Fruit fly (Drosophila melanogaster) S2 (cell line): ENCODE measurements around the gene eIF4H1.

Experiments
- CG8478 ChIP-seq: fragments of >200 bp; optimal IDR thresholded peaks from 2 replicates; lab custom pipeline; 2018
- CTCF ChIP-seq, 2 experiments: fragments of >200 bp; optimal IDR thresholded peaks; 2 replicates each; lab custom pipeline; 2018

The eIF4H1 gene

DNA sequence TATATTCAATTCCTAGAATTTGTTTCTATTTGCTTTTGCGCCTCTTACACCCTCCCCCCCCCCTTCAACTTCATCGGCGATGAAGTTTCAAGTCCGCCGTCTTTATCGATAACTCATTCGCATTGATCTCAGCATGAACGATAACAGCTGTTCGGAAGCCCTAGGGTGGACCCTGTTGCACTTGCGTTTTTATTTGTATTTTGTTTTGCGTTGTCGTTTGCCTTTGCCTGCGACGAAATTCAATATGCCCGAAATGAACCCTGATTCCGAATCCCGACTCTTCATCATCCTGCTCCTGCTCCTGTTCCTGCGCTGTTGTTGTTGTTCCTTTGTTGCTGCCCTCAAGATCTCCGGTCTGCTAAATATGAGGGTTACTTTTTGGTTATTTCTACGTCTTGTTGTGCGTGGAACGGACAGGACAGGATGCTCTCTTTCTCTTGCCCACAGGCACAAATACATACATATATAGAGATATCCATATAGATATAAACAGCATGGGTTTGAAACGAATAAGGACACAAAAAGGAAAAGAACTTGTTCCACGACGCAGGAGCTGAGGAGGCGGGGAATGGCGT is 21.9 kb upstream of the eIF4H1 start:
- TF ChIP-seq CTCF (optimal IDR thresholded peaks at IDR 0.05; lab: Kevin White, UChicago): no peak
- no peak for TF ChIP-seq CG8478 (lab: Kevin White, UChicago)

DNA sequence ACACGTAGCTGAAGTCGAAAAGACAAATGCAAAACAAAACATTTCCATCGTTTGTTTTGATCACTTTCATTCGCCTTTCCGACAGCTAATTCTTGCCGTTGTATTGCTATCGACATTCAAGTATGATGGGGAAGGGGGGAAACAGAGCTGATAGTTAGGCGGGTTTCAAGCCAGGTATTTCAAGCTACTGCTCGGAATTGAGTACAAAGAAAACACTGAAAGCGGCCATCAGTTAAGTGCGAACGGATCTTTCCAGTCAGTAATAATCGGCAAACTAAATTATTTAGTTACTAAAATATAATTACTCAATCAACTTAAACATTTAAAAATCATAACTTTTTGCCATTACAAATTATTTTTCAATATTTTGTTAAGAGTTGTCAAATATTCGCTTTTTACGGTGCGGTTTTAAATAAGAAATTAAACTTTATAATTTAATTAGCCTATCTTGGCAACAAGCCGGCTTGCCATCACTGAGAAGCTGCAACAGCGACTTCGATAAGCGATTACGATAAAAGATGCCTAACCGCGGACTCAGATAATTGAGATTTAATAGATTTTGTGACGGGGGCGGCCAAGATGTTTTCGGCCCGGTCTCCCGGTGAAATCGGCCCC is 20.6 kb upstream of the eIF4H1 start:
- TF ChIP-seq CTCF (optimal IDR thresholded peaks at IDR 0.05; lab: Kevin White, UChicago) (no peak), CG8478 (lab: Kevin White, UChicago) (no peak)

DNA sequence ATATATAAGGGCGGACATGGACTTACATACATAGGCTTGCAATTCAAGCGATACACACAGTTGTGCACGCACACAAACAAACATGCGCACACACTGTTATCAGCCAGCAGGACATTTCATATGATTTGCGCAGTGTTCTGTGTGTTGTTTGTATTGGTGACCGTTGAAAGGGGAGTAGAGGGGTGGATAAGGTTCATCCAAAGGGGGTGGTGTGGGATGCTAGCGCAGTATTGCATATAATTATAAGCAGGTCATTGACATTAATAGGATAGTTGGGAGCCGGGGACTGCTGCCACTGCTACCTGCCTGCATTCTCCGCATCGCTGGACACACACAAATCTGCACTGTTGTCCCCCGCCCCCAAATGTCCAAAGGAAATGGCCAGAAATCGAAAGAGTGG is 20.0 kb upstream of the eIF4H1 start:
- TF ChIP-seq CTCF (optimal IDR thresholded peaks at IDR 0.05; lab: Kevin White, UChicago): no peak
- no peak for TF ChIP-seq CG8478 (lab: Kevin White, UChicago)

DNA sequence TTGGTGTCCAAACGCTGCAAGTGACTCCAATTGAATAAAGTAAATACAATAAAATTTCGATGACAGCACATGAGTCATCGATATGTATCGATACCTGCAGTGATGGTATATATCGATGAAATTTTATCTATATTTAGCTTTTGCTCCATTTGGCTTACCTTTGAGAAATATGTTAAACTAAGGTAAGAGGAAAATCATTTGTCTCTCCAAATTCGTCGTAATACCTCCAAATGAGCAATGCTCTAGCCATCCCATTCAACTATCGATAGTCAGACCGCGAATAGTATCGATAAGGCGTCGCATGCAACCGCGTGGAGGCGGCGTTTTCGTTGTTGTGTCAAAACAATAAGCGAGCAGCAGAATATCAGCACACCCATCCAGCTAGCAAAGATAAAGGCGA is 7.2 kb upstream of the eIF4H1 start, which contains the start of the genes Cdc50 and rngo:
TSS of gene Cdc50 (minus strand) at position 52 of the 400 bp plus-strand sequence.
TSS of gene rngo (plus strand) at position 189 of the 400 bp plus-strand sequence.
- TF ChIP-seq CG8478 (lab: Kevin White, UChicago) (no peak), CTCF (optimal IDR thresholded peaks at IDR 0.05; lab: Kevin White, UChicago) (no peak)

DNA sequence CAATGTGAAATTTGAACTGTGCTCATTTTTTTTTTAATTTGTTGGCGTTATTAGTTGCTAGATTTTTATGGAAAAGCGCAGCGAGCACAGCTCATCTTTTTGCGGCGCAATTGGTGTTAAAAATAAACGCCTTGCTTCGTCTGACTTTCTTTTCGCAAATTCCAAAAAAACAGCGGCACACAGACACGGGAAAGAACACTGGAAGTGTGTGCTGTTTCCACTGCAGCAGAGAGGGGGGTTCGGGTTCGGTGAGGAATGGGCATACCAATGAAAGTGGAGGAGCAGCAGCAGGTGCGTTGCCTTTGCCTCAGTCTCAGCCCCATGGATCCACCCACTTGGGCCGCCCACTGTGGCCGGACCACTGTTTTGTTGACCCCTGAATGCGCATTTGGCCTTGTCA is 6.1 kb upstream of the eIF4H1 start:
- TF ChIP-seq CTCF (optimal IDR thresholded peaks at IDR 0.05; lab: Kevin White, UChicago) (no peak), CG8478 (lab: Kevin White, UChicago) (no peak)

DNA sequence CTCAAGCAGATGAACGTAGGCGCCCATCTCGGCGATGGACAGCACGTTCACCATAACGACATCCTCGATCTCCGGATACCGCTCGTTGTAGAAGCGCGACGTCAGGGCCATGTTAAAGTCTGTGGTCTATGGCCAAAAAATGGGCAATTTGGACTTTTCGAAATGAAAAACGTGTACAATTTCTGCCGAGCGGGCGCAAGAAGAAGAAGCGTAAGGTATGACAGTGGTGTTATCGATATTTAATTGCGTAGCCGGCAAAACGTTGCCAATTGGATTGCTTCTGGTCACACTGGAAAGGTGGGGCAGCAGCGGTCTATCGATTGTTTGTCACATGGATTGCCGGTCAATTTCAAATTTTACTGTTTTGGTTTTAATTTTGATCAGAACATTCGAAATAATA is 1.7 kb upstream of the eIF4H1 start, which contains the start of gene eIF2alpha:
TSS of gene eIF2alpha (minus strand) at position 225 of the 400 bp plus-strand sequence.
- TF ChIP-seq CG8478 (lab: Kevin White, UChicago) (no peak), CTCF (optimal IDR thresholded peaks at IDR 0.05; lab: Kevin White, UChicago) (peak; percentile 10 to 13)

DNA sequence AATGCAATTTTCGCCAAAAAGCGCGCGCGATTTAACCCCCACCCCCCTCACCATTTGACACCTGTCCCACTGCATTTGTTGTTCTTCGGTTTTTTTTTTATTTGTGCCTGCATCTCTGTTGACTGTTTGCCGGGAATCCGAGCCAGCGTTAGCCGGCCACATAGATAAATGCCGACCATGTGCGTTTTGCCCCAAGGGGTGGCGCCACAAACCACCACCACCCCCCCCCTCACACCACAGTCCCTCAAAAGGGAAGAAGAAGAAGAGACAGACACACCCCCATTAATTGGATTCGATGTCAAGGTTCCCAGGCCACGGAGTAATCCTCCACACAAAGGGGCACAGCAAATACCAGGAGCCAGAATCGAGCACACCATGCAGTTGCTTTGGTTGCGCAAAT is 851 bp downstream of the eIF4H1 start:
- TF ChIP-seq CG8478 (lab: Kevin White, UChicago): no peak
- no peak for TF ChIP-seq CTCF (optimal IDR thresholded peaks at IDR 0.05; lab: Kevin White, UChicago)

DNA sequence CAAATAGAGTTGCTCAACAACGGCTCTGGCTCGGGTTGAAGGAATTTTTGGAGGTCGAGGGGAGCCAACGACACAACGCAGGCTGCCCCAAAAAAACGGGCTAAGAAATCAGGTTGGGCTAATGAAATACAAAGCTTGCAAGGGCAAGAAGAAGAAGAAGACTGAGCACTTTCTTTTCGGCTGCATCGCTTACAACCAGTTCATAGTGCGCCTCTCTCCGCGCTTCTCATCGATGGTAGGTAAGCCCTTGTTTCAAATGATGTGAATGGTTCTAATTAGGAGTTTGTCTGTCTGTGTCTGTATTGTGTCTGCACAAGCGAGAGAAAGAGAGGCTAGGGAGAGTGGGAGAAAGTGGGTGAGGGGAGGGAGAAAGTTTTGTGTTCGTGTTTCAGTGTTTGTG is 8.1 kb downstream of the eIF4H1 start:
- TF ChIP-seq CG8478 (lab: Kevin White, UChicago) (no peak), CTCF (optimal IDR thresholded peaks at IDR 0.05; lab: Kevin White, UChicago) (no peak)

DNA sequence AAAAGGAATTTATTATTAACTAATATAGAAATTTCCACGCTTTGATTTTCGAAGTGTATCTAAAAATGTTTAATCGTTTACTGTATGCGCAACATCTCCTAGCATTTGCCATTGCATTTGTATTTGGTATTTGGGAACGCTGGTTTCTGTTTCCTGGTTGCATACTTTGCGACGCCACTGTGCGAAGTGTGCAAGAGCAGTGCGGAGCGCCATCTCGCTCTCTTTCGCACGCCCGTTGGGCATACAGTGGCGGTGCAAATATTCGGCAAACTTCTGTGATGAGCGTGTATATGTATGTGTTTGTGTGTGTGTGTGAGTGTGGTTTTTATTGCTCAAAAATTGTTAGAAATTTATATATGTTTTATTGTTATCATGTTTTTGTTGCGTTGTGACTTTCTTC is 10.1 kb downstream of the eIF4H1 start:
- TF ChIP-seq CG8478 (lab: Kevin White, UChicago): no peak
- TF ChIP-seq CTCF (optimal IDR thresholded peaks at IDR 0.05; lab: Kevin White, UChicago): no peak

DNA sequence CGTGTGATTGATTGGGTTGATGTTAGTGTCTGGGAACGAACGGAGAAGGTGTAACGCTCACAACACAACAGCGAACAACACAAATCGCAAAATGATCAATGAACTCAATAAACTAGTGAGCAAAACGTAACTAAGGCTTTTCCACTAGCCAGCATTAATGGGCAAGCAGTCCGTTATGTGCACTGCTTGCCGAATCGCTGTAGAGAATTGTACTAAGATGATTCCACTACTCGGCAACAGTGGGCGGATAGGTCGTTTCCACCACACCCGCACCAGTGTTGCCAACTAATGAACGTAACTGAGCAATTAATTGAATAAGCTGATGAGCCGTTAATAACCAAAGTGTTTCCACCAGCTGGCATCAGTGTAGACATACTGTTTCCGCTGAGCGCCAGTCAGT is 36.1 kb downstream of the eIF4H1 start:
- TF ChIP-seq CG8478 (lab: Kevin White, UChicago): no peak
- TF ChIP-seq CTCF (optimal IDR thresholded peaks at IDR 0.05; lab: Kevin White, UChicago): no peak
